Worm (Caenorhabditis elegans) whole organism, young adult: ENCODE results near the gene ima-3.

Experiments
- F22D6.2 ChIP-seq: sonication (generic microtip); optimal IDR thresholded peaks from 2 replicates; lab custom pipeline; 2016; ENCODE audit warnings: mild to moderate bottlenecking, missing genetic modification characterization, missing compliant biosample characterization
- F23B12.7 ChIP-seq: sonication (generic microtip); optimal IDR thresholded peaks from 2 replicates; lab custom pipeline; 2017; ENCODE audit warnings: missing genetic modification characterization, mild to moderate bottlenecking, missing compliant biosample characterization, antibody characterized with exemption, moderate library complexity; ENCODE audit not compliant: insufficient read depth
- F37B4.10 ChIP-seq: fragments of 200-800 bp; sonication (Bioruptor generic); IDR thresholded peaks from 2 replicates; pipeline ENCODE4 v1.3.6; 2022; ENCODE audit warnings: missing genetic modification characterization, missing compliant biosample characterization
- F49E8.2 ChIP-seq: sonication (generic microtip); optimal IDR thresholded peaks from 3 replicates; lab custom pipeline; 2017; ENCODE audit warnings: missing genetic modification characterization, mild to moderate bottlenecking, missing compliant biosample characterization, antibody characterized with exemption, moderate library complexity; ENCODE audit not compliant: insufficient read depth
- akir-1 ChIP-seq: fragments of 200-800 bp; sonication (Bioruptor generic); optimal IDR thresholded peaks from 2 replicates; lab custom pipeline; 2018; ENCODE audit warnings: mild to moderate bottlenecking, missing genetic modification characterization, moderate library complexity, missing compliant biosample characterization
- ama-1 ChIP-seq, 3 experiments: fragments of 150-350 bp in 1 of 3; sonication (generic microtip) in 2 of 3; optimal IDR thresholded peaks; 2 replicates each; lab custom pipeline; 2014 to 2018; ENCODE audit warnings: missing biosample characterization in 2 of 3, missing genetic modification characterization in 2 of 3, missing genetic modification reagents in 2 of 3
- atf-7 ChIP-seq: sonication (generic microtip); optimal IDR thresholded peaks from 2 replicates; lab custom pipeline; 2017; ENCODE audit warnings: mild to moderate bottlenecking, missing genetic modification characterization, missing compliant biosample characterization
- attf-6 ChIP-seq: fragments of 200-800 bp; sonication (Bioruptor generic); IDR thresholded peaks from 2 replicates; pipeline ENCODE4 v1.3.6; 2022; ENCODE audit warnings: missing genetic modification reagents, missing genetic modification characterization, missing compliant biosample characterization
- bed-2 ChIP-seq: fragments of 200-800 bp; sonication (Bioruptor generic); IDR thresholded peaks from 2 replicates; pipeline ENCODE4 v1.3.6; 2022; ENCODE audit warnings: missing genetic modification reagents, missing genetic modification characterization, missing compliant biosample characterization
- ccch-3 ChIP-seq: fragments of 200-800 bp; sonication (Bioruptor generic); optimal IDR thresholded peaks from 2 replicates; lab custom pipeline; 2018; ENCODE audit warnings: mild to moderate bottlenecking, missing genetic modification characterization, missing compliant biosample characterization
- ceh-100 ChIP-seq: fragments of 200-800 bp; sonication (Bioruptor generic); IDR thresholded peaks from 2 replicates; pipeline ENCODE4 v1.3.6; 2022; ENCODE audit warnings: missing genetic modification reagents, missing genetic modification characterization, missing compliant biosample characterization
- ceh-27 ChIP-seq: fragments of 200-800 bp; sonication (Bioruptor generic); optimal IDR thresholded peaks from 2 replicates; lab custom pipeline; 2018; ENCODE audit warnings: mild to moderate bottlenecking, missing genetic modification characterization, moderate library complexity, missing compliant biosample characterization
- ceh-58 ChIP-seq: fragments of 200-800 bp; sonication (Bioruptor generic); IDR thresholded peaks from 2 replicates; pipeline ENCODE4 v1.3.6; 2022; ENCODE audit warnings: missing genetic modification characterization, missing compliant biosample characterization
- chd-7 ChIP-seq: sonication (generic microtip); optimal IDR thresholded peaks from 2 replicates; lab custom pipeline; 2016; ENCODE audit warnings: mild to moderate bottlenecking, missing genetic modification characterization, moderate library complexity, missing compliant biosample characterization
- die-1 ChIP-seq: sonication (generic microtip); optimal IDR thresholded peaks from 2 replicates; lab custom pipeline; 2016; ENCODE audit warnings: missing genotype, mild to moderate bottlenecking, missing genetic modification characterization, missing compliant biosample characterization
- dox-1 ChIP-seq: fragments of 200-800 bp; sonication (Bioruptor generic); IDR thresholded peaks from 2 replicates; pipeline ENCODE4 v1.3.6; 2022; ENCODE audit warnings: missing genetic modification reagents, missing genetic modification characterization, missing compliant biosample characterization
- dpl-1 ChIP-seq: fragments of 150-350 bp; optimal IDR thresholded peaks from 2 replicates; lab custom pipeline; 2014; ENCODE audit warnings: missing biosample characterization, missing genetic modification reagents, missing genetic modification characterization
- ekl-4 ChIP-seq: fragments of 200-800 bp; sonication (Bioruptor generic); IDR thresholded peaks from 2 replicates; pipeline ENCODE4 v1.3.6; 2022; ENCODE audit warnings: missing genetic modification reagents, missing genetic modification characterization, missing compliant biosample characterization
- gei-17 ChIP-seq: fragments of 200-800 bp; sonication (Bioruptor generic); optimal IDR thresholded peaks from 2 replicates; lab custom pipeline; 2018; ENCODE audit warnings: mild to moderate bottlenecking, missing genetic modification characterization, missing compliant biosample characterization
- hlh-26 ChIP-seq: fragments of 200-800 bp; sonication (Bioruptor generic); conservative IDR thresholded peaks from 2 replicates; pipeline ENCODE4 v1.3.6; 2022; ENCODE audit warnings: missing genetic modification reagents, missing genetic modification characterization, missing compliant biosample characterization
- hmg-1.2 ChIP-seq: fragments of 200-800 bp; sonication (Bioruptor generic); IDR thresholded peaks from 2 replicates; pipeline ENCODE4 v1.3.6; 2022; ENCODE audit warnings: missing genetic modification reagents, missing genetic modification characterization, missing compliant biosample characterization
- hmg-20 ChIP-seq: fragments of 200-800 bp; sonication (Bioruptor generic); IDR thresholded peaks from 2 replicates; pipeline ENCODE4 v1.3.6; 2022; ENCODE audit warnings: missing genetic modification reagents, missing genetic modification characterization, missing compliant biosample characterization
- hrde-1 ChIP-seq: sonication (generic microtip); optimal IDR thresholded peaks from 2 replicates; lab custom pipeline; 2016; ENCODE audit warnings: missing genetic modification characterization, mild to moderate bottlenecking, missing compliant biosample characterization, moderate library complexity, missing genotype, missing genetic modification reagents, borderline replicate concordance
- hsf-1 ChIP-seq: fragments of 200-800 bp; sonication (Bioruptor generic); IDR thresholded peaks from 2 replicates; pipeline ENCODE4 v1.3.6; 2022; ENCODE audit warnings: missing genetic modification reagents, missing genetic modification characterization, missing compliant biosample characterization
- lin-54 ChIP-seq: fragments of 200-800 bp; sonication (Bioruptor generic); optimal IDR thresholded peaks from 2 replicates; lab custom pipeline; 2018; ENCODE audit warnings: mild to moderate bottlenecking, missing genetic modification characterization, missing compliant biosample characterization
- lir-1 ChIP-seq: fragments of 200-800 bp; sonication (Bioruptor generic); conservative IDR thresholded peaks from 2 replicates; pipeline ENCODE4 v1.3.6; 2022; ENCODE audit warnings: missing genetic modification reagents, missing genetic modification characterization, missing compliant biosample characterization
- lsl-1 ChIP-seq: fragments of 200-800 bp; sonication (Bioruptor generic); optimal IDR thresholded peaks from 2 replicates; lab custom pipeline; 2018; ENCODE audit warnings: mild to moderate bottlenecking, missing genetic modification characterization, moderate library complexity, missing compliant biosample characterization
- madf-3 ChIP-seq: fragments of 200-800 bp; sonication (Bioruptor generic); IDR thresholded peaks from 2 replicates; pipeline ENCODE4 v1.3.6; 2022; ENCODE audit warnings: missing genetic modification reagents, missing genetic modification characterization, missing compliant biosample characterization
- mes-4 ChIP-seq: sonication (generic microtip); optimal IDR thresholded peaks from 2 replicates; lab custom pipeline; 2016; ENCODE audit warnings: missing genotype, missing genetic modification characterization, missing compliant biosample characterization
- nhr-27 ChIP-seq: fragments of 200-800 bp; sonication (Bioruptor generic); optimal IDR thresholded peaks from 2 replicates; lab custom pipeline; 2018; ENCODE audit warnings: mild to moderate bottlenecking, missing genetic modification characterization, moderate library complexity, missing compliant biosample characterization
- sdz-38 ChIP-seq: sonication (generic microtip); optimal IDR thresholded peaks from 2 replicates; lab custom pipeline; 2016; ENCODE audit warnings: missing genotype, missing genetic modification characterization, missing compliant biosample characterization
- snpc-4 ChIP-seq, 5 experiments: fragments of 150-350 bp in 1 of 5; sonication (generic microtip) in 4 of 5; optimal IDR thresholded peaks; 2 replicates each; lab custom pipeline; 2014 to 2018; ENCODE audit warnings: missing genetic modification characterization in 5 of 5, missing biosample characterization in 3 of 5, antibody characterized with exemption in 2 of 5, mild to moderate bottlenecking in 2 of 5, missing compliant biosample characterization in 2 of 5, missing genotype in 2 of 5, moderate library complexity in 2 of 5, missing genetic modification reagents in 1 of 5
- zim-3 ChIP-seq: sonication (generic microtip); optimal IDR thresholded peaks from 2 replicates; lab custom pipeline; 2017; ENCODE audit warnings: mild to moderate bottlenecking, missing genetic modification characterization, moderate library complexity, missing compliant biosample characterization
- ztf-25 ChIP-seq: fragments of 200-800 bp; sonication (Bioruptor generic); IDR thresholded peaks from 2 replicates; pipeline ENCODE4 v1.3.6; 2022; ENCODE audit warnings: missing genetic modification reagents, missing genetic modification characterization, missing compliant biosample characterization
- ztf-26 ChIP-seq: sonication (generic microtip); optimal IDR thresholded peaks from 2 replicates; lab custom pipeline; 2017; ENCODE audit warnings: missing genetic modification characterization, missing compliant biosample characterization

ima-3 gene

ce11 chrIV:7558653-7559052 is 2.8 kb downstream of the ima-3 start:
- TF ChIP-seq lsl-1 (GFP tag; lab: Kevin White, UChicago): no peak
- peak; percentile 39; the same call in 1 of the 2 replicates for TF ChIP-seq hsf-1 (GFP tag; lab: Robert Waterston, UW)
- no peak for TF ChIP-seq zim-3 (tag; lab: Kevin White, UChicago)
- TF ChIP-seq akir-1: no peak
- TF ChIP-seq ceh-27 (GFP tag; lab: Kevin White, UChicago): no peak
- TF ChIP-seq lin-54 (GFP tag; lab: Kevin White, UChicago): peak; percentile 30
- TF ChIP-seq ccch-3: no peak
- TF ChIP-seq F49E8.2 (tag; lab: Kevin White, UChicago): peak; percentile 81
- no peak; the same call in 1 of the 2 replicates for TF ChIP-seq attf-6 (GFP tag; lab: Robert Waterston, UW)
- 0 out of 2 replicates have a peak, but pooled peaks have one; percentile 5 for TF ChIP-seq madf-3 (GFP tag; lab: Robert Waterston, UW)
- peak; percentile 32 for TF ChIP-seq snpc-4 (GFP tag; optimal IDR thresholded peaks at IDR 0.05; lab: Kevin White, UChicago)
- peak in 1 of 4 experiments; percentile 1 for TF ChIP-seq snpc-4 (tag; optimal IDR thresholded peaks at IDR 0.05; lab: Kevin White, UChicago)
- no peak for TF ChIP-seq hmg-20 (GFP tag; lab: Robert Waterston, UW)
- 0 out of 2 replicates have a peak, but pooled peaks have one; percentile 26 for TF ChIP-seq ekl-4 (GFP tag; lab: Robert Waterston, UW)
- no peak for TF ChIP-seq dpl-1 (GFP tag; lab: Kevin White, UChicago)
- peak; percentile 66 for TF ChIP-seq hrde-1 (tag; lab: Kevin White, UChicago)
- 0 out of 2 replicates have a peak, but pooled peaks have one; percentile 32 for TF ChIP-seq ztf-25 (GFP tag; lab: Robert Waterston, UW)
- no peak for TF ChIP-seq ztf-26 (tag; lab: Kevin White, UChicago)
- TF ChIP-seq dox-1 (GFP tag; lab: Robert Waterston, UW): no peak
- TF ChIP-seq chd-7 (tag; lab: Kevin White, UChicago): peak; percentile 28
- TF ChIP-seq F37B4.10 (GFP tag; lab: Robert Waterston, UW): no peak
- TF ChIP-seq ceh-58: no peak
- TF ChIP-seq lir-1 (GFP tag; lab: Robert Waterston, UW): no peak
- no peak for TF ChIP-seq ceh-100 (GFP tag; lab: Robert Waterston, UW)
- no peak for TF ChIP-seq ama-1 (optimal IDR thresholded peaks at IDR 0.05; lab: Kevin White, UChicago)
- TF ChIP-seq ama-1 (GFP tag; optimal IDR thresholded peaks at IDR 0.05; lab: Kevin White, UChicago): peak in 1 of 2 experiments; percentile 22
- TF ChIP-seq bed-2 (GFP tag; lab: Robert Waterston, UW): no peak
- no peak for TF ChIP-seq hlh-26 (GFP tag; lab: Robert Waterston, UW)
- no peak for TF ChIP-seq F22D6.2 (tag; lab: Kevin White, UChicago)
- TF ChIP-seq mes-4 (tag; lab: Kevin White, UChicago): peak; percentile 27
- TF ChIP-seq F23B12.7 (tag; lab: Kevin White, UChicago): no peak
- no peak for TF ChIP-seq die-1 (tag; lab: Kevin White, UChicago)
- TF ChIP-seq gei-17 (GFP tag; lab: Kevin White, UChicago): no peak
- no peak for TF ChIP-seq nhr-27 (tag; lab: Kevin White, UChicago)

DNA sequence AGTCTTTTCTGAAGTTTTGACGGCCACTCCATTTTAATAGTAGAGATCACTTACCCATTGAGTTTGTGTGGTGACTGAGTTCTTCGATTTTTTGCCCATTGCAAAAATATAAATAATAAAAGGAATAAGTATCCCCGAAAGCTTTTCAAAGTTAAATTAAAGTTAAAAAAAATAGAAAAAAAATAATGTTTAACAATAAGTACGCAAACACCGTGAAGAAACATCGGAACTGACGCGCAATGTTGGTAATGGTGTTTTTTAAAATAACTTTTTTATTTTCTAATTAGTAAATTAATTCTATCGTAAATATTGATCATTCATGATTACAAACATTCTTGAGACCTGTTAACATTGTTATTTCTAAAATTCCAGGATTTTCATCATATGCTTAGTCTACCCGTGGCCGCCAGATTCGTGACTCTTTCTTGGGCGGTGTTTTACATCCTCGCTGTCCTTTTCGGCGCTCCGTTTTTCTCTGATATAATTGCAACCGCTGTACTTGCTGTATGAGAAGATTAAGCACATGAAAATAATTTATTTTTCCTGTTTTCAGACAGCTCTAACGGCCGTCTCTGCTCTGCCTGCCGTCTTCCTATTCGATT is 5.1 kb downstream of the ima-3 start, which contains the start of the genes F49E8.7, F49E8.8 and nprl-2:
TSS of gene F49E8.7 (minus strand) at position 101 of the 602 bp plus-strand sequence.
TSS of gene F49E8.8 (plus strand) at position 373 of the 602 bp plus-strand sequence.
TSS of gene nprl-2 (plus strand) at position 552 of the 602 bp plus-strand sequence.
- no peak for TF ChIP-seq sdz-38 (tag; lab: Kevin White, UChicago)

DNA sequence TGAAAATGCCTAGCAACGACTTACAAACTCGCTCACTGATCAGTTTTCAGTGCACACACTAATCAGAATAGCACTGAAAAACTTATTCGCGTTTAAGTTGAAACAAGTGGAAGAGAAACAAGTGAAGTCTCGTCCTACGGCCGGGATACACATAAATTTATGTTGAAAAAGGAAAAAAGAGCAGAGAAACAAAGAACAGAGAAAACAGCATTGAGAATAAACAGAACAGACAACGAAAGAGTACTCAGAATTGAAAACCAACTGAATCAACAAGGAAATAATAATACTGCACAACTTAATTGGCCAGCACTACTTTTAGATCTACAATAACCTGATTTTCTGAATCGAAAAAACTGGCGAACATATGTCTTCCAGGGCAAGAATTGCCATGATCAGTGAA is 7.1 kb downstream of the ima-3 start, which contains the start of gene F49E8.6:
TSS of gene F49E8.6 (minus strand) at position 317 of the 400 bp plus-strand sequence.
- TF ChIP-seq atf-7 (no peak), nhr-27 (tag; lab: Kevin White, UChicago) (no peak), F23B12.7 (tag; lab: Kevin White, UChicago) (no peak), hmg-1.2 (GFP tag; lab: Robert Waterston, UW) (peak; percentile 38; the same call in 1 of the 2 replicates)
